Fruit fly (Drosophila melanogaster): Measurements from ENCODE around the gene CG11251.

Gene CG11251

dm6 chr3L:13049671-13050070 is 40.1 kb downstream of the CG11251 start (continued):
- TF ChIP-seq Eip93F (GFP tag; optimal IDR thresholded peaks at IDR 0.05) (no peak), fd59A (GFP tag; optimal IDR thresholded peaks at IDR 0.05) (no peak), Sox14 (GFP tag; optimal IDR thresholded peaks at IDR 0.05) (no peak), pdm3 (GFP tag; optimal IDR thresholded peaks at IDR 0.05) (no peak), Lpt (GFP tag; optimal IDR thresholded peaks at IDR 0.05) (peak; percentile 16), CG6163 (GFP tag; IDR thresholded peaks at IDR 0.05) (no peak), Eip75B (GFP tag; optimal IDR thresholded peaks at IDR 0.05) (peak; percentile 29), Hr38 (GFP tag; optimal IDR thresholded peaks at IDR 0.05) (no peak), CG8632 (GFP tag; optimal IDR thresholded peaks at IDR 0.05) (peak; percentile 16), acj6 (GFP tag; optimal IDR thresholded peaks at IDR 0.05) (peak; percentile 30), spab (GFP tag; optimal IDR thresholded peaks at IDR 0.05) (peak; percentile 37), CG11762 (GFP tag; optimal IDR thresholded peaks at IDR 0.05; ENCODE audit: insufficient read depth) (no peak), CG6276 (GFP tag; optimal IDR thresholded peaks at IDR 0.05) (no peak), Met (GFP tag; optimal IDR thresholded peaks at IDR 0.05) (peak; percentile 27)

- TF ChIP-seq svp (GFP tag) (peak; percentile 7), net (GFP tag; optimal IDR thresholded peaks at IDR 0.05) (no peak), CG10669 (GFP tag; optimal IDR thresholded peaks at IDR 0.05) (no peak), ss (GFP tag; optimal IDR thresholded peaks at IDR 0.05) (no peak), Eip78C (GFP tag) (no peak), pdm3 (GFP tag; optimal IDR thresholded peaks at IDR 0.05) (no peak), CG31627 (GFP tag; optimal IDR thresholded peaks at IDR 0.05) (no peak), topi (GFP tag; optimal IDR thresholded peaks at IDR 0.05) (no peak), CG9139 (GFP tag; optimal IDR thresholded peaks at IDR 0.05) (no peak)
These were observed 43.0 kb downstream of the CG11251 start, which contains the start of gene CG11279 for dm6 chr3L:13046758-13047157. Gene CG11279, plus strand, starts transcription at chr3L:13046977.

- TF ChIP-seq Ets96B (tag; optimal IDR thresholded peaks at IDR 0.05) (peak; percentile 19), CG11294 (GFP tag; IDR thresholded peaks at IDR 0.05) (no peak), eg (GFP tag; IDR thresholded peaks at IDR 0.05) (0 out of 3 replicates have a peak, but pooled peaks have one; percentile 12), Sox102F (GFP tag; optimal IDR thresholded peaks at IDR 0.05) (no peak), acj6 (GFP tag; optimal IDR thresholded peaks at IDR 0.05) (no peak), net (GFP tag; optimal IDR thresholded peaks at IDR 0.05) (no peak), CG6854 (GFP tag; optimal IDR thresholded peaks at IDR 0.05) (peak; percentile 38), CG8319 (GFP tag; optimal IDR thresholded peaks at IDR 0.05) (no peak), salr (GFP tag; optimal IDR thresholded peaks at IDR 0.05) (no peak), Eip75B (GFP tag; optimal IDR thresholded peaks at IDR 0.05) (no peak), CG3032 (tag; optimal IDR thresholded peaks at IDR 0.05) (no peak), Blimp-1 (GFP tag; optimal IDR thresholded peaks at IDR 0.05) (no peak), CG34406 (GFP tag; optimal IDR thresholded peaks at IDR 0.05) (no peak), lz (GFP tag; optimal IDR thresholded peaks at IDR 0.05) (no peak), Lpt (GFP tag; optimal IDR thresholded peaks at IDR 0.05) (no peak), CG6792 (GFP tag; optimal IDR thresholded peaks at IDR 0.05) (no peak), fd85E (GFP tag; optimal IDR thresholded peaks at IDR 0.05) (no peak), Sox15 (GFP tag; optimal IDR thresholded peaks at IDR 0.05) (no peak), fd59A (GFP tag; optimal IDR thresholded peaks at IDR 0.05) (no peak), OdsH (GFP tag; optimal IDR thresholded peaks at IDR 0.05) (no peak), CG10669 (GFP tag; optimal IDR thresholded peaks at IDR 0.05) (no peak), Met (GFP tag; optimal IDR thresholded peaks at IDR 0.05) (no peak), Hr4 (GFP tag; optimal IDR thresholded peaks at IDR 0.05) (no peak), Sox14 (GFP tag; optimal IDR thresholded peaks at IDR 0.05) (peak; percentile 63), topi (GFP tag; optimal IDR thresholded peaks at IDR 0.05) (peak; percentile 19), CG8119 (GFP tag; IDR thresholded peaks at IDR 0.05) (no peak), Hr39 (GFP tag; optimal IDR thresholded peaks at IDR 0.05) (no peak), cyc (GFP tag; optimal IDR thresholded peaks at IDR 0.05) (no peak), pdm3 (GFP tag; optimal IDR thresholded peaks at IDR 0.05) (no peak), ss (GFP tag; optimal IDR thresholded peaks at IDR 0.05) (peak; percentile 29 to 33), CG10631 (GFP tag; optimal IDR thresholded peaks at IDR 0.05) (no peak), Ets21C (GFP tag; optimal IDR thresholded peaks at IDR 0.05) (no peak), Eip78C (GFP tag) (peak; percentile 66), CG32006 (GFP tag; optimal IDR thresholded peaks at IDR 0.05) (no peak), achi (GFP tag; optimal IDR thresholded peaks at IDR 0.05) (no peak), vri (GFP tag; optimal IDR thresholded peaks at IDR 0.05) (no peak), CG31627 (GFP tag; optimal IDR thresholded peaks at IDR 0.05) (no peak), CG6276 (GFP tag; optimal IDR thresholded peaks at IDR 0.05) (no peak), CG6808 (GFP tag; optimal IDR thresholded peaks at IDR 0.05) (peak; percentile 29)
These were observed 45.4 kb downstream of the CG11251 start, which contains the start of gene Syx13 for dm6 chr3L:13044335-13044814. Gene Syx13, plus strand, starts transcription at chr3L:13044434.
